4 fruit fly cellular contexts compared by ENCODE assay signal in genomic region chr3R:12121161-12121560, dm6.
TF ChIP-seq lines count a peak whose summit lies in the region.

No protein-coding gene starts in this region.

TF ChIP-seq in whole organism, adult, 20 proteins besides CTCF, POLR2A, EP300 and RAD21 (continued from another document):
- TF ChIP-seq Mnt (GFP tag; optimal IDR thresholded peaks at IDR 0.05; lab: Kevin White, UChicago) = peak; percentile 22
- TF ChIP-seq CG11617 (GFP tag; optimal IDR thresholded peaks at IDR 0.05; lab: Kevin White, UChicago) = peak; percentile 12

TF ChIP-seq in whole organism, embryonic, 481 proteins besides CTCF, POLR2A, EP300 and RAD21 (continued from another document and continues in another):
- TF ChIP-seq sqz (GFP tag; optimal IDR thresholded peaks at IDR 0.05; lab: Kevin White, UChicago) (peak; percentile 61), CG30020 (tag; optimal IDR thresholded peaks at IDR 0.05; lab: Kevin White, UChicago) (no peak), CG33557 (GFP tag; optimal IDR thresholded peaks at IDR 0.05; lab: Kevin White, UChicago) (peak; percentile 63), Hey (tag; optimal IDR thresholded peaks at IDR 0.05; lab: Kevin White, UChicago) (peak; percentile 53), trem (tag; optimal IDR thresholded peaks at IDR 0.05; lab: Kevin White, UChicago) (peak; percentile 48), CG17359 (tag; optimal IDR thresholded peaks at IDR 0.05; lab: Kevin White, UChicago) (peak; percentile 88), ase (GFP tag; IDR thresholded peaks at IDR 0.05; lab: Robert Waterston, UW) (peak; percentile 96), pfk (GFP tag; optimal IDR thresholded peaks at IDR 0.05; lab: Kevin White, UChicago) (peak; percentile 52), gro (GFP tag; optimal IDR thresholded peaks at IDR 0.05; lab: Kevin White, UChicago) (no peak), CG42726 (GFP tag; IDR thresholded peaks at IDR 0.05; lab: Robert Waterston, UW; ENCODE audit: partially characterized antibody) (peak; percentile 56; the same call in 1 of the 2 replicates), bigmax (GFP tag; optimal IDR thresholded peaks at IDR 0.05; lab: Kevin White, UChicago) (peak; percentile 62), CG17829 (tag; optimal IDR thresholded peaks at IDR 0.05; lab: Kevin White, UChicago) (peak; percentile 74), esg (GFP tag; conservative IDR thresholded peaks at IDR 0.05; lab: Robert Waterston, UW) (peak; percentile 67), CG17328 (GFP tag; IDR thresholded peaks at IDR 0.05; lab: Robert Waterston, UW) (peak; percentile 96), CG10147 (GFP tag; optimal IDR thresholded peaks at IDR 0.05; lab: Kevin White, UChicago) (peak; percentile 50), NK7.1 (GFP tag; optimal IDR thresholded peaks at IDR 0.05; lab: Kevin White, UChicago) (peak; percentile 83), CG15514 (GFP tag; optimal IDR thresholded peaks at IDR 0.05; lab: Kevin White, UChicago) (peak; percentile 70), NC2α (GFP tag; optimal IDR thresholded peaks at IDR 0.05; lab: Kevin White, UChicago) (peak; percentile 81), kay (GFP tag; optimal IDR thresholded peaks at IDR 0.05; lab: Kevin White, UChicago) (peak; percentile 56), schlank (tag; optimal IDR thresholded peaks at IDR 0.05; lab: Kevin White, UChicago) (peak; percentile 81), Mrtf (GFP tag; IDR thresholded peaks at IDR 0.05; lab: Robert Waterston, UW) (peak; percentile 91), Doc3 (GFP tag; IDR thresholded peaks at IDR 0.05; lab: Robert Waterston, UW; ENCODE audit: partially characterized antibody) (no peak), tgo (GFP tag; IDR thresholded peaks at IDR 0.05; lab: Robert Waterston, UW) (peak; percentile 93), CG11456 (GFP tag; IDR thresholded peaks at IDR 0.05; lab: Robert Waterston, UW) (peak; percentile 99), cg (GFP tag; optimal IDR thresholded peaks at IDR 0.05; lab: Kevin White, UChicago) (no peak), stwl (tag; optimal IDR thresholded peaks at IDR 0.05; lab: Kevin White, UChicago) (peak; percentile 98), Scr (GFP tag; IDR thresholded peaks at IDR 0.05; lab: Robert Waterston, UW; ENCODE audit: partially characterized antibody) (no peak), CG5953 (GFP tag; IDR thresholded peaks at IDR 0.05; lab: Robert Waterston, UW) (peak; percentile 95), gt (GFP tag; IDR thresholded peaks at IDR 0.05; lab: Robert Waterston, UW) (peak; percentile 92), CG6683 (GFP tag; optimal IDR thresholded peaks at IDR 0.05; lab: Kevin White, UChicago) (peak; percentile 59), NC2β (GFP tag; optimal IDR thresholded peaks at IDR 0.05; lab: Kevin White, UChicago) (peak; percentile 85), pho (GFP tag; optimal IDR thresholded peaks at IDR 0.05; lab: Kevin White, UChicago) (peak; percentile 87), Taf1 (GFP tag; IDR thresholded peaks at IDR 0.05; lab: Robert Waterston, UW) (peak; percentile 75; the same call in 1 of the 2 replicates), CG12299 (tag; optimal IDR thresholded peaks at IDR 0.05; lab: Kevin White, UChicago) (peak; percentile 46), CG30403 (GFP tag; optimal IDR thresholded peaks at IDR 0.05; lab: Kevin White, UChicago) (peak; percentile 91), CG6854 (GFP tag; optimal IDR thresholded peaks at IDR 0.05; lab: Kevin White, UChicago) (peak; percentile 49), Kr (GFP tag; optimal IDR thresholded peaks at IDR 0.05; lab: Kevin White, UChicago) (no peak), seq (GFP tag; IDR thresholded peaks at IDR 0.05; lab: Robert Waterston, UW) (peak; percentile 73), CG11560 (tag; IDR thresholded peaks at IDR 0.05; lab: Robert Waterston, UW) (peak; percentile 91), caup (GFP tag; optimal IDR thresholded peaks at IDR 0.05; lab: Kevin White, UChicago; ENCODE audit: severe bottlenecking) (peak; percentile 94), Meics (GFP tag; optimal IDR thresholded peaks at IDR 0.05; lab: Kevin White, UChicago) (peak; percentile 90), CG6791 (GFP tag; IDR thresholded peaks at IDR 0.05; lab: Robert Waterston, UW; ENCODE audit: partially characterized antibody) (peak; percentile 77)

TF ChIP-seq in whole organism, prepupa, 60 proteins besides CTCF, POLR2A, EP300 and RAD21 (continued from another document):
- TF ChIP-seq fd59A (GFP tag; optimal IDR thresholded peaks at IDR 0.05; lab: Kevin White, UChicago) (peak; percentile 45), CG16779 (tag; optimal IDR thresholded peaks at IDR 0.05; lab: Kevin White, UChicago) (peak; percentile 36), CG10631 (GFP tag; optimal IDR thresholded peaks at IDR 0.05; lab: Kevin White, UChicago) (peak; percentile 81), CG6854 (GFP tag; optimal IDR thresholded peaks at IDR 0.05; lab: Kevin White, UChicago) (no peak), Met (GFP tag; optimal IDR thresholded peaks at IDR 0.05; lab: Kevin White, UChicago) (peak; percentile 69), CG1621 (tag; optimal IDR thresholded peaks at IDR 0.05; lab: Kevin White, UChicago) (peak; percentile 81), CG8119 (GFP tag; IDR thresholded peaks at IDR 0.05; lab: Robert Waterston, UW) (no peak), lz (GFP tag; optimal IDR thresholded peaks at IDR 0.05; lab: Kevin White, UChicago) (peak; percentile 83), eg (GFP tag; IDR thresholded peaks at IDR 0.05; lab: Robert Waterston, UW) (peak; percentile 84), CG6808 (GFP tag; optimal IDR thresholded peaks at IDR 0.05; lab: Kevin White, UChicago) (peak; percentile 35), CG8632 (GFP tag; optimal IDR thresholded peaks at IDR 0.05; lab: Kevin White, UChicago) (peak; percentile 48), Eip78C (GFP tag; lab: Kevin White, UChicago) (peak; percentile 90), Smox (GFP tag; optimal IDR thresholded peaks at IDR 0.05; lab: Kevin White, UChicago) (peak; percentile 59), CG31627 (GFP tag; optimal IDR thresholded peaks at IDR 0.05; lab: Kevin White, UChicago) (peak; percentile 85), pdm3 (GFP tag; optimal IDR thresholded peaks at IDR 0.05; lab: Kevin White, UChicago) (peak; percentile 79), CG6792 (GFP tag; optimal IDR thresholded peaks at IDR 0.05; lab: Kevin White, UChicago) (peak; percentile 77), Gug (GFP tag; IDR thresholded peaks at IDR 0.05; lab: Robert Waterston, UW) (peak; percentile 70), CG4318 (GFP tag; optimal IDR thresholded peaks at IDR 0.05; lab: Kevin White, UChicago) (peak; percentile 10), CG8319 (GFP tag; optimal IDR thresholded peaks at IDR 0.05; lab: Kevin White, UChicago) (peak; percentile 79), cyc (GFP tag; optimal IDR thresholded peaks at IDR 0.05; lab: Kevin White, UChicago) (peak; percentile 86), fd85E (GFP tag; optimal IDR thresholded peaks at IDR 0.05; lab: Kevin White, UChicago) (peak; percentile 21), CG11762 (GFP tag; optimal IDR thresholded peaks at IDR 0.05; lab: Kevin White, UChicago; ENCODE audit: insufficient read depth) (peak; percentile 59), CG6276 (GFP tag; optimal IDR thresholded peaks at IDR 0.05; lab: Kevin White, UChicago) (no peak), net (GFP tag; optimal IDR thresholded peaks at IDR 0.05; lab: Kevin White, UChicago) (peak; percentile 70), Hr4 (GFP tag; optimal IDR thresholded peaks at IDR 0.05; lab: Kevin White, UChicago) (peak; percentile 26), Blimp-1 (GFP tag; optimal IDR thresholded peaks at IDR 0.05; lab: Kevin White, UChicago) (peak; percentile 13), acj6 (GFP tag; optimal IDR thresholded peaks at IDR 0.05; lab: Kevin White, UChicago) (peak; percentile 78), spab (GFP tag; optimal IDR thresholded peaks at IDR 0.05; lab: Kevin White, UChicago) (peak; percentile 33), Sox15 (GFP tag; optimal IDR thresholded peaks at IDR 0.05; lab: Kevin White, UChicago) (peak; percentile 65), CG32006 (GFP tag; optimal IDR thresholded peaks at IDR 0.05; lab: Kevin White, UChicago) (peak; percentile 50), topi (GFP tag; optimal IDR thresholded peaks at IDR 0.05; lab: Kevin White, UChicago) (peak; percentile 75), CG11294 (GFP tag; IDR thresholded peaks at IDR 0.05; lab: Robert Waterston, UW) (peak; percentile 12; the same call in 1 of the 2 replicates), ss (GFP tag; optimal IDR thresholded peaks at IDR 0.05; lab: Kevin White, UChicago) (peak; percentile 7 to 42), Sox14 (GFP tag; optimal IDR thresholded peaks at IDR 0.05; lab: Kevin White, UChicago) (peak; percentile 57), CG3919 (GFP tag; optimal IDR thresholded peaks at IDR 0.05; lab: Kevin White, UChicago) (peak; percentile 83), OdsH (GFP tag; optimal IDR thresholded peaks at IDR 0.05; lab: Kevin White, UChicago) (peak; percentile 75), Hr39 (GFP tag; optimal IDR thresholded peaks at IDR 0.05; lab: Kevin White, UChicago) (peak; percentile 85), CG7368 (GFP tag; optimal IDR thresholded peaks at IDR 0.05; lab: Kevin White, UChicago) (peak; percentile 73), svp (GFP tag; lab: Kevin White, UChicago) (peak; percentile 79), Eip93F (GFP tag; optimal IDR thresholded peaks at IDR 0.05; lab: Kevin White, UChicago) (no peak), CG9139 (GFP tag; optimal IDR thresholded peaks at IDR 0.05; lab: Kevin White, UChicago) (peak; percentile 45)

TF ChIP-seq in whole organism, wandering third instar larva, 38 proteins besides CTCF, POLR2A, EP300 and RAD21 (continued from another document):
- TF ChIP-seq fru (GFP tag; optimal IDR thresholded peaks at IDR 0.05; lab: Kevin White, UChicago) (peak; percentile 66), OdsH (GFP tag; optimal IDR thresholded peaks at IDR 0.05; lab: Kevin White, UChicago) (peak; percentile 54), ey (GFP tag; optimal IDR thresholded peaks at IDR 0.05; lab: Kevin White, UChicago) (peak; percentile 56), Dif (GFP tag; optimal IDR thresholded peaks at IDR 0.05; lab: Kevin White, UChicago; ENCODE audit: partially characterized antibody) (peak; percentile 78)
